Worm (Caenorhabditis elegans): ENCODE measurements around the gene srd-7.

The srd-7 gene

DNA sequence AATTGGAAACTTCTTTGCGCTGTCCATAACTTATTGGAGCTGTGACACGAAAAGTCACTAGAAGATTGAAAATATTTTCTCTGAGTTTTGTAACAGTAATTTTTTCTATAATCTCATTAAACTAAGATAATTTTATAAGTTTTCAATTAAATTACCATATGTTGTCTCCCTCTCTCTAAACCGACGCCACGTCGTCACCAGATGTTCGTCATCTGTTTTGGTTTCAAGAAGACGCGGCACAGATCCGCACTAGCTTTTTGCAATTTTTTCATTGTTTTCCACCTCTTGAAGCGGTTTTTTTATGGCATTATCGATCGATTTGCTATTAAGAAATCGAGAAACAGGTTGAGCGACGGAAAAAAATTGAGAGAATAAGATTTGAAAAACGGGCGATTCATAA, 17.3 kb upstream of the srd-7 start:
- TF ChIP-seq lin-32 (GFP tag; optimal IDR thresholded peaks at IDR 0.05): no peak
- no peak for TF ChIP-seq snpc-4 (tag; optimal IDR thresholded peaks at IDR 0.05)
- no peak for TF ChIP-seq unc-39 (tag; optimal IDR thresholded peaks at IDR 0.05)
- TF ChIP-seq pha-4 (tag; optimal IDR thresholded peaks at IDR 0.05): no peak
- no peak for TF ChIP-seq ces-1 (GFP tag; optimal IDR thresholded peaks at IDR 0.05)
- no peak for TF ChIP-seq mls-2 (tag; optimal IDR thresholded peaks at IDR 0.05)
- no peak for TF ChIP-seq M03D4.4 (tag; optimal IDR thresholded peaks at IDR 0.05)
- no peak for TF ChIP-seq mep-1 (tag; optimal IDR thresholded peaks at IDR 0.05)

DNA sequence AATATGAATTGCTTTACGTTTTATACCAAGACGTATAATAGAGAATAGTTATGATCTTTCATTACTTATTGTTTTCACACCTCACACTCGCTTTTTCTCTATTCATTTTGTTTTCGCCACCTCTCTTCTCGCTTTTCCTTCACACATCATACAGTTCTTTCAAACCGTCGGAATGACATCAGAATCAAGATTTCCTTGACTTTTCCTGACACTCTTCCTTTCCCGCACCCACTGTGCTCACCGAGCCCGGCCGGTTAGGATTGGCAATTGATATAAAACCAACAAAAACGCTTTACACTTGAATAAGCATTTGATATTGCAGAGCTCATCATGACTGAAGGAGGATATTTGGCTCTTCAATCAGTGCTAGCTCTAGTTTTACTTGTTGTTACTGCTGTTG, 12.7 kb upstream of the srd-7 start, which contains the start of gene zipt-2.1:
Gene zipt-2.1 (plus strand): TSS at position 301 of the 400 bp plus-strand sequence.
- no peak for TF ChIP-seq unc-120 (tag; optimal IDR thresholded peaks at IDR 0.05; ENCODE audit: poor library complexity, severe bottlenecking)
- TF ChIP-seq elt-3 (tag; optimal IDR thresholded peaks at IDR 0.05): no peak
- no peak for TF ChIP-seq snpc-4 (tag; optimal IDR thresholded peaks at IDR 0.05)

DNA sequence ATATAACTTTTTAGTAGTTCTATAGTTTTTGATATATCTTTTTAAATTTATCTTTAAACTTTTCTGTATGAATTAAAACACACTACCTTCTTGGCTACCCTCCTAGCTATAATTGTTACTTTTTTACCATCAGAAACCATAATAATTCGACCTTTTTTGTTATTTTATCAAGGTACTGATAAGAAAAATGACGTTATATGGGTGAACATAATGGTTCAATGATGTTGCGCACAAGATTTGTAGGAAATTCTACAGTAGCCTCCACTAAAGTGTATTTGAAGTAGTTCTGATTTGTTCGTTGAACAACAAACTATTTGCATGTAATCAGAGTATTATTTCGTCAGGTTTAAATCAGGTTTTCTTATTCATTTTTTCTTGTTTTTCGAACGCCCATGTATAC, 12.0 kb upstream of the srd-7 start:
- TF ChIP-seq drap-1 (GFP tag; optimal IDR thresholded peaks at IDR 0.05) (no peak), lin-13 (tag; optimal IDR thresholded peaks at IDR 0.05) (no peak), elt-3 (tag; optimal IDR thresholded peaks at IDR 0.05) (no peak), pha-4 (tag; optimal IDR thresholded peaks at IDR 0.05) (no peak), mep-1 (tag; optimal IDR thresholded peaks at IDR 0.05) (no peak), M03D4.4 (tag; optimal IDR thresholded peaks at IDR 0.05) (no peak), tbx-8 (GFP tag; optimal IDR thresholded peaks at IDR 0.05) (no peak), ceh-43 (GFP tag; optimal IDR thresholded peaks at IDR 0.05) (no peak), ham-2 (GFP tag; optimal IDR thresholded peaks at IDR 0.05) (no peak), blmp-1 (tag; optimal IDR thresholded peaks at IDR 0.05) (no peak), ceh-39 (tag; optimal IDR thresholded peaks at IDR 0.05) (no peak), lsy-2 (tag; optimal IDR thresholded peaks at IDR 0.05) (no peak), ceh-83 (GFP tag; optimal IDR thresholded peaks at IDR 0.05) (no peak), zip-8 (tag; optimal IDR thresholded peaks at IDR 0.05) (no peak), nhr-237 (tag; optimal IDR thresholded peaks at IDR 0.05) (no peak), ces-1 (GFP tag; optimal IDR thresholded peaks at IDR 0.05) (no peak), mls-2 (tag; optimal IDR thresholded peaks at IDR 0.05) (no peak), lin-32 (GFP tag; optimal IDR thresholded peaks at IDR 0.05) (no peak)

DNA sequence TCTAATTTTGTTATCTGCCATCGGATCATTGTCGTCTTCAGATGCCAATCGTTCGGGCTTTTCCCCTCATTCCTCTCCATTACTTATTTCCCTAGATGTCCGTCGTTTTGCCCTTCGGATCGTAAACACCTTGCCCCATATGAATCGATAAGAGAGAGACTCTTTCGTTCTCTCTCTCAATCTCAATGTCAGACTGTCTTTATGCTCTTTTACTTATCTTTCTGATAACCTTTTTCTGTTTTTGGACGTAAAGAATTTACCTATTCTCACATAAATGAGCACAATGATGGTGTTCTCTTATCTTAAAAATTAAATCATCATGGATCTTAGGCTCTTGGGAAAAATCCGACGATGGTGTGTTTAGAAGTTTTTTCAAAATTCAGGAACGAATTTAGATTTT, 10.1 kb upstream of the srd-7 start:
- TF ChIP-seq ham-2 (GFP tag; optimal IDR thresholded peaks at IDR 0.05) (no peak), elt-1 (tag; optimal IDR thresholded peaks at IDR 0.05; ENCODE audit: borderline replicate concordance, insufficient read depth) (peak; percentile 57)

DNA sequence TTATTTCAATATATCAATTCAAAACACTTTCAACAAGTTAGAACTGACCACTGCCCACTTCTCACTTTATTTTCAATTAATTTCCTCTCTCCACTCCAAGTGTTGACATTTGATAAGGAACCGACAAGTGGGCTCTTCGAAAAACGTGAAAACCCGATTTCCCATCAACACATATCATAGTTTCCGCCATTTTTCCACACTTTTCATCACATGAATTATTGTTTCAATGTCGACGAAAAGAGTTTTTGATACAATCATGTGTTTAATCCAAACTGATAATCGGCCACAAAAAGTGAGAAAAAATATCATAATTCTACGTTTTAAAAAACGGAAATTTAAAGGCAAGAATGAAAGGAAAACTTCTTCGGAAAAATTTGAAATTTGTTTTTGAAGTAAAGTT, 9.0 kb upstream of the srd-7 start:
- no peak for TF ChIP-seq pha-4 (tag; optimal IDR thresholded peaks at IDR 0.05)
- no peak for TF ChIP-seq ceh-39 (tag; optimal IDR thresholded peaks at IDR 0.05)
- TF ChIP-seq unc-62 (GFP tag; optimal IDR thresholded peaks at IDR 0.05): no peak
- TF ChIP-seq nhr-12 (tag; optimal IDR thresholded peaks at IDR 0.05): no peak
- no peak for TF ChIP-seq snpc-4 (tag; optimal IDR thresholded peaks at IDR 0.05)
- no peak for TF ChIP-seq ceh-43 (GFP tag; optimal IDR thresholded peaks at IDR 0.05)
- no peak for TF ChIP-seq blmp-1 (tag; optimal IDR thresholded peaks at IDR 0.05)
- no peak for TF ChIP-seq unc-120 (tag; optimal IDR thresholded peaks at IDR 0.05; ENCODE audit: poor library complexity, severe bottlenecking)
- TF ChIP-seq sptf-1 (tag; optimal IDR thresholded peaks at IDR 0.05): no peak
- TF ChIP-seq mab-5 (tag; optimal IDR thresholded peaks at IDR 0.05): no peak
- no peak for TF ChIP-seq mls-2 (tag; optimal IDR thresholded peaks at IDR 0.05)
- TF ChIP-seq cnd-1 (tag; optimal IDR thresholded peaks at IDR 0.05): no peak
- TF ChIP-seq zip-8 (tag; optimal IDR thresholded peaks at IDR 0.05): no peak
- no peak for TF ChIP-seq nhr-2 (tag; optimal IDR thresholded peaks at IDR 0.05)
- no peak for TF ChIP-seq lsy-2 (tag; optimal IDR thresholded peaks at IDR 0.05)

DNA sequence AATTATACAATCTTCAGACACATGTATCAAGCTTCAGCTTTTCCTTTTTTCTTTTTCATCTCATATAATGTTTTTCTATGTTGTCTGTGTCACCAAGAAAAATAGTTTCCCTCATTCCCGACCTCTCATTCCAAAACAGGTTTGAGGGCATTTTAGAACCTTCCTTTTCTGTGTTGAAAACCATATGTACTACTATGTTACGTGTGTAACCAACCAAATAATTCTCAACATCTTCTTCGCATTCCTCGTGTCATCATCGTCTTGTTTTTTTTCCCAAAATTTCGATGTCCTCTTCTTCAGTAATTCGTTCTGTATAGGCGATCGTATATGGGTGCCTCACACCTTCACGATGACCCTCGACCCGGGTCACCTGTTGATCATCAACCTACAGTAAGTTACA, 3.7 kb upstream of the srd-7 start, which contains the start of gene pept-2:
Gene pept-2 (plus strand): TSS at position 301 of the 400 bp plus-strand sequence.
- TF ChIP-seq tbx-8 (GFP tag; optimal IDR thresholded peaks at IDR 0.05) (no peak), mls-2 (tag; optimal IDR thresholded peaks at IDR 0.05) (no peak)

DNA sequence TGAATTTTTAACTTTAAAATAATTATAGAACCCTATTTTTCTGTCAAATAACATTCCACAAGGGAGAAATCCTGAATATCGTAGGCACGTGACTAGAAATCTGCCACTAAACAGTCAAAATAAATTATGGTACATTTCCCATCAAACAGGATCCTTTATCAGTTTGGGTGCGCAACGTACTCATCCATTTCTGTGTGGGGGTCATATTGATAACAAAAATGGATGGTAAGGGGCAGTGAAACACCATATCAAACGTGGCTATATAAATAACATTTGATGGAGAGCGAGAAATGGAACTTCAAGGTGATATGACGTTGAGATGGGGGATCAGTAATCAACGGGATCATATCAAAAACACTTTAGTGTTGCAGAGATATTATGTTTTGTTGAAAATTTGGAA, 2.5 kb downstream of the srd-7 start:
- TF ChIP-seq cnd-1 (tag; optimal IDR thresholded peaks at IDR 0.05) (no peak), snpc-4 (tag; optimal IDR thresholded peaks at IDR 0.05) (no peak), ceh-83 (GFP tag; optimal IDR thresholded peaks at IDR 0.05) (no peak), nhr-76 (tag; optimal IDR thresholded peaks at IDR 0.05) (no peak), ceh-39 (tag; optimal IDR thresholded peaks at IDR 0.05) (no peak), ham-2 (GFP tag; optimal IDR thresholded peaks at IDR 0.05) (no peak), lsy-2 (tag; optimal IDR thresholded peaks at IDR 0.05) (no peak), unc-62 (GFP tag; optimal IDR thresholded peaks at IDR 0.05) (no peak)

Data from whole organism, mixed stage, embryonic.